Comparison of ENCODE assay signal across 1 fruit fly cellular context in genomic region chr3L:4380231-4380645, dm6.
TF ChIP-seq lines count a peak whose summit lies in the region.

TSS of gene DopEcR (minus strand) at chr3L:4380387.

TF ChIP-seq in whole organism, embryonic, 481 proteins besides CTCF, POLR2A, EP300 and RAD21 (continued from another document):
- no peak for TF ChIP-seq prd (optimal IDR thresholded peaks at IDR 0.05; lab: Kevin White, UChicago)
- TF ChIP-seq prd (GFP tag; IDR thresholded peaks at IDR 0.05; lab: Robert Waterston, UW): no peak
- TF ChIP-seq gcm2 (GFP tag; optimal IDR thresholded peaks at IDR 0.05; lab: Kevin White, UChicago): no peak
- TF ChIP-seq Dbx (GFP tag; IDR thresholded peaks at IDR 0.05; lab: Robert Waterston, UW): no peak
- no peak for TF ChIP-seq en (GFP tag; optimal IDR thresholded peaks at IDR 0.05; lab: Kevin White, UChicago)
- no peak for TF ChIP-seq CG32767 (GFP tag; IDR thresholded peaks at IDR 0.05; lab: Robert Waterston, UW)
- no peak for TF ChIP-seq tx (GFP tag; optimal IDR thresholded peaks at IDR 0.05; lab: Kevin White, UChicago)
- TF ChIP-seq Kr (GFP tag; optimal IDR thresholded peaks at IDR 0.05; lab: Kevin White, UChicago): no peak
- no peak for TF ChIP-seq luna (GFP tag; optimal IDR thresholded peaks at IDR 0.05; lab: Kevin White, UChicago)
- TF ChIP-seq vvl (GFP tag; IDR thresholded peaks at IDR 0.05; lab: Robert Waterston, UW): peak; percentile 63; the same call in 1 of the 2 replicates
- TF ChIP-seq Med (GFP tag; lab: Kevin White, UChicago): peak; percentile 58
- no peak for TF ChIP-seq CG43689 (GFP tag; IDR thresholded peaks at IDR 0.05; lab: Robert Waterston, UW)
- no peak for TF ChIP-seq CG12155 (GFP tag; optimal IDR thresholded peaks at IDR 0.05; lab: Kevin White, UChicago)
- no peak for TF ChIP-seq CG13123 (GFP tag; optimal IDR thresholded peaks at IDR 0.05; lab: Kevin White, UChicago)
- no peak for TF ChIP-seq CG7786 (GFP tag; optimal IDR thresholded peaks at IDR 0.05; lab: Kevin White, UChicago)
- no peak for TF ChIP-seq psq (GFP tag; optimal IDR thresholded peaks at IDR 0.05; lab: Kevin White, UChicago)
- TF ChIP-seq CG9817 (tag; optimal IDR thresholded peaks at IDR 0.05; lab: Kevin White, UChicago): no peak
- TF ChIP-seq Myb (GFP tag; optimal IDR thresholded peaks at IDR 0.05; lab: Kevin White, UChicago): no peak
- TF ChIP-seq CG2712 (tag; optimal IDR thresholded peaks at IDR 0.05; lab: Kevin White, UChicago): no peak
- TF ChIP-seq twi (tag; optimal IDR thresholded peaks at IDR 0.05; lab: Kevin White, UChicago): no peak
- no peak for TF ChIP-seq corto (GFP tag; optimal IDR thresholded peaks at IDR 0.05; lab: Kevin White, UChicago)
- peak; percentile 22; the same call in 1 of the 2 replicates for TF ChIP-seq slbo (GFP tag; IDR thresholded peaks at IDR 0.05; lab: Robert Waterston, UW)
- TF ChIP-seq Antp (GFP tag; optimal IDR thresholded peaks at IDR 0.05; lab: Kevin White, UChicago): no peak
- TF ChIP-seq ewg (GFP tag; optimal IDR thresholded peaks at IDR 0.05; lab: Kevin White, UChicago): peak; percentile 67
- TF ChIP-seq CG8765 (GFP tag; IDR thresholded peaks at IDR 0.05; lab: Robert Waterston, UW): no peak
- TF ChIP-seq Xbp1 (GFP tag; optimal IDR thresholded peaks at IDR 0.05; lab: Kevin White, UChicago): no peak
- TF ChIP-seq Sox102F (GFP tag; optimal IDR thresholded peaks at IDR 0.05; lab: Kevin White, UChicago): no peak
- TF ChIP-seq YL-1 (GFP tag; optimal IDR thresholded peaks at IDR 0.05; lab: Kevin White, UChicago): no peak
- no peak for TF ChIP-seq kay (GFP tag; optimal IDR thresholded peaks at IDR 0.05; lab: Kevin White, UChicago)
- peak; percentile 10 for TF ChIP-seq ATbp (GFP tag; optimal IDR thresholded peaks at IDR 0.05; lab: Kevin White, UChicago)
- no peak for TF ChIP-seq ato (GFP tag; IDR thresholded peaks at IDR 0.05; lab: Robert Waterston, UW; ENCODE audit: partially characterized antibody)
- TF ChIP-seq Mrtf (GFP tag; IDR thresholded peaks at IDR 0.05; lab: Robert Waterston, UW): no peak
- no peak for TF ChIP-seq NK7.1 (GFP tag; optimal IDR thresholded peaks at IDR 0.05; lab: Kevin White, UChicago)
- TF ChIP-seq CG12071 (GFP tag; optimal IDR thresholded peaks at IDR 0.05; lab: Kevin White, UChicago): peak; percentile 48
- TF ChIP-seq CG8924 (tag; optimal IDR thresholded peaks at IDR 0.05; lab: Kevin White, UChicago): no peak
- TF ChIP-seq usp (GFP tag; optimal IDR thresholded peaks at IDR 0.05; lab: Kevin White, UChicago): no peak
- TF ChIP-seq sd (tag; optimal IDR thresholded peaks at IDR 0.05; lab: Kevin White, UChicago): no peak
- TF ChIP-seq hth (optimal IDR thresholded peaks at IDR 0.05; lab: Kevin White, UChicago): no peak
- no peak for TF ChIP-seq CG1792 (GFP tag; optimal IDR thresholded peaks at IDR 0.05; lab: Kevin White, UChicago)
- peak; percentile 16; the same call in 1 of the 2 replicates for TF ChIP-seq CG14014 (GFP tag; IDR thresholded peaks at IDR 0.05; lab: Robert Waterston, UW)
- TF ChIP-seq CG8478 (optimal IDR thresholded peaks at IDR 0.05; lab: Kevin White, UChicago): no peak
- no peak for TF ChIP-seq MBD-R2 (GFP tag; IDR thresholded peaks at IDR 0.05; lab: Robert Waterston, UW)
- no peak for TF ChIP-seq CG3065 (GFP tag; optimal IDR thresholded peaks at IDR 0.05; lab: Kevin White, UChicago)
- TF ChIP-seq CG12942 (GFP tag; optimal IDR thresholded peaks at IDR 0.05; lab: Kevin White, UChicago): no peak
- TF ChIP-seq TFAM (GFP tag; optimal IDR thresholded peaks at IDR 0.05; lab: Kevin White, UChicago): no peak
- TF ChIP-seq CG17829 (tag; optimal IDR thresholded peaks at IDR 0.05; lab: Kevin White, UChicago): peak; percentile 5
- TF ChIP-seq CG2129 (GFP tag; IDR thresholded peaks at IDR 0.05; lab: Robert Waterston, UW; ENCODE audit: partially characterized antibody): no peak
- peak; percentile 55 for TF ChIP-seq yki (optimal IDR thresholded peaks at IDR 0.05; lab: Kevin White, UChicago)
- TF ChIP-seq Oaz (GFP tag; IDR thresholded peaks at IDR 0.05; lab: Robert Waterston, UW): no peak
- TF ChIP-seq hkb (optimal IDR thresholded peaks at IDR 0.05; lab: Kevin White, UChicago): no peak
- peak; percentile 52 for TF ChIP-seq hkb (GFP tag; IDR thresholded peaks at IDR 0.05; lab: Robert Waterston, UW)
- no peak for TF ChIP-seq lmd (GFP tag; IDR thresholded peaks at IDR 0.05; lab: Robert Waterston, UW)
- TF ChIP-seq Drgx (GFP tag; IDR thresholded peaks at IDR 0.05; lab: Robert Waterston, UW): no peak
- no peak for TF ChIP-seq disco-r (GFP tag; optimal IDR thresholded peaks at IDR 0.05; lab: Kevin White, UChicago)
- no peak for TF ChIP-seq Gsc (GFP tag; IDR thresholded peaks at IDR 0.05; lab: Robert Waterston, UW)
- TF ChIP-seq eve (GFP tag; optimal IDR thresholded peaks at IDR 0.05; lab: Kevin White, UChicago): no peak
- no peak for TF ChIP-seq CG9876 (GFP tag; optimal IDR thresholded peaks at IDR 0.05; lab: Kevin White, UChicago)
